Worm (Caenorhabditis elegans) whole organism, L4 larva: ENCODE results near the gene ttr-28.
"Not testable (repeated sequence)": the region's sequence is repeated elsewhere in the genome, so short reads cannot be mapped to it uniquely, and the experiment has no call there.

Experiments
- D1046.2 ChIP-seq: fragments of 200-800 bp; sonication (Bioruptor generic); IDR thresholded peaks from 2 replicates; pipeline ENCODE4 v1.3.6; 2022; ENCODE audit warnings: missing genetic modification characterization, missing compliant biosample characterization
- Y48G9A.11 ChIP-seq: fragments of 200-800 bp; sonication (Bioruptor generic); IDR thresholded peaks from 2 replicates; pipeline ENCODE4 v1.3.6; 2022; ENCODE audit warnings: missing genetic modification reagents, missing genetic modification characterization, missing compliant biosample characterization
- ZK546.5 ChIP-seq, 2 experiments: sonication (generic microtip); optimal IDR thresholded peaks; 2 replicates each; lab custom pipeline; 2017; ENCODE audit warnings: missing biosample characterization in 2 of 2, missing genetic modification characterization in 2 of 2
- aly-2 ChIP-seq: sonication (generic microtip); optimal IDR thresholded peaks from 2 replicates; lab custom pipeline; 2018; ENCODE audit warnings: missing biosample characterization, missing genetic modification characterization
- arid-1 ChIP-seq: fragments of 200-800 bp; sonication (Bioruptor generic); conservative IDR thresholded peaks from 2 replicates; pipeline ENCODE4 v1.3.6; 2022; ENCODE audit warnings: missing genetic modification reagents, missing genetic modification characterization, missing compliant biosample characterization
- ceh-44 ChIP-seq: fragments of 200-800 bp; sonication (Bioruptor generic); IDR thresholded peaks from 2 replicates; pipeline ENCODE4 v1.3.6; 2022; ENCODE audit warnings: missing genetic modification reagents, missing genetic modification characterization, missing compliant biosample characterization
- ces-1 ChIP-seq: fragments of 150-350 bp; sonication (generic microtip); optimal IDR thresholded peaks from 4 replicates; lab custom pipeline; 2014; ENCODE audit warnings: missing biosample characterization, missing genetic modification reagents, missing genetic modification characterization
- daf-19 ChIP-seq: fragments of 200-800 bp; sonication (Bioruptor generic); conservative IDR thresholded peaks from 2 replicates; pipeline ENCODE4 v1.3.6; 2022; ENCODE audit warnings: missing genetic modification characterization, missing compliant biosample characterization
- dmd-9 ChIP-seq: fragments of 200-800 bp; sonication (Bioruptor generic); IDR thresholded peaks from 2 replicates; pipeline ENCODE4 v1.3.6; 2022; ENCODE audit warnings: missing genetic modification reagents, missing genetic modification characterization, missing compliant biosample characterization
- dpl-1 ChIP-seq: fragments of 150-350 bp; optimal IDR thresholded peaks from 2 replicates; lab custom pipeline; 2014; ENCODE audit warnings: missing biosample characterization, missing genetic modification reagents, missing genetic modification characterization
- fkh-10 ChIP-seq: fragments of 150-350 bp; optimal IDR thresholded peaks from 2 replicates; lab custom pipeline; 2014; ENCODE audit warnings: missing biosample characterization, missing genetic modification reagents, missing genetic modification characterization
- fos-1 ChIP-seq: fragments of 150-350 bp; optimal IDR thresholded peaks from 2 replicates; lab custom pipeline; 2014; ENCODE audit warnings: missing biosample characterization, missing genetic modification characterization
- gei-8 ChIP-seq: fragments of 200-800 bp; sonication (Bioruptor generic); optimal IDR thresholded peaks from 2 replicates; lab custom pipeline; 2018; ENCODE audit warnings: mild to moderate bottlenecking, missing genetic modification characterization, missing compliant biosample characterization
- hif-1 ChIP-seq, 2 experiments: sonication (generic microtip); optimal IDR thresholded peaks; 2 replicates each; lab custom pipeline; 2016 to 2017; ENCODE audit warnings: missing compliant biosample characterization in 2 of 2, missing genetic modification characterization in 2 of 2, missing genetic modification reagents in 2 of 2, missing genotype in 2 of 2, mild to moderate bottlenecking in 1 of 2
- jun-1 ChIP-seq: fragments of 150-350 bp; optimal IDR thresholded peaks from 2 replicates; lab custom pipeline; 2014; ENCODE audit warnings: missing biosample characterization, missing genetic modification reagents, missing genetic modification characterization
- lin-15B ChIP-seq: fragments of 150-350 bp; sonication (generic microtip); optimal IDR thresholded peaks from 3 replicates; lab custom pipeline; 2014; ENCODE audit warnings: missing biosample characterization, missing genetic modification characterization
- nhr-111 ChIP-seq: fragments of 200-800 bp; sonication (Bioruptor generic); optimal IDR thresholded peaks from 2 replicates; lab custom pipeline; 2018; ENCODE audit warnings: mild to moderate bottlenecking, missing genetic modification characterization, missing compliant biosample characterization
- nhr-41 ChIP-seq: fragments of 200-800 bp; sonication (Bioruptor generic); IDR thresholded peaks from 2 replicates; pipeline ENCODE4 v1.3.6; 2022; ENCODE audit warnings: missing genetic modification reagents, missing genetic modification characterization, missing compliant biosample characterization
- nhr-6 ChIP-seq: fragments of 150-350 bp; optimal IDR thresholded peaks from 2 replicates; lab custom pipeline; 2014; ENCODE audit warnings: missing biosample characterization, missing genetic modification characterization
- nhr-76 ChIP-seq: fragments of 150-350 bp; optimal IDR thresholded peaks from 2 replicates; lab custom pipeline; 2014; ENCODE audit warnings: missing biosample characterization, missing genetic modification characterization
- nhr-77 ChIP-seq: fragments of 150-350 bp; optimal IDR thresholded peaks from 2 replicates; lab custom pipeline; 2014; ENCODE audit warnings: missing biosample characterization, missing genetic modification characterization
- pha-4 ChIP-seq, 2 experiments: fragments of 150-350 bp in 1 of 2; fragments of 200-800 bp in 1 of 2; sonication (Bioruptor generic) in 1 of 2; IDR thresholded peaks in 1 of 2; optimal IDR thresholded peaks in 1 of 2; 2 replicates each; pipeline versions ENCODE4 v1.3.6 to Lab custom; 2014 to 2022; ENCODE audit warnings: missing genetic modification characterization in 2 of 2, missing genetic modification reagents in 2 of 2, missing biosample characterization in 1 of 2, missing compliant biosample characterization in 1 of 2
- pqm-1 ChIP-seq: sonication (generic microtip); optimal IDR thresholded peaks from 2 replicates; lab custom pipeline; 2017; ENCODE audit warnings: missing biosample characterization, missing genetic modification characterization
- rbr-2 ChIP-seq: sonication (generic microtip); optimal IDR thresholded peaks from 2 replicates; lab custom pipeline; 2016; ENCODE audit warnings: missing genotype, missing genetic modification characterization, missing compliant biosample characterization
- saeg-2 ChIP-seq: fragments of 200-800 bp; sonication (Bioruptor generic); IDR thresholded peaks from 2 replicates; pipeline ENCODE4 v1.3.6; 2022; ENCODE audit warnings: missing genetic modification reagents, missing genetic modification characterization, missing compliant biosample characterization
- sdz-12 ChIP-seq: fragments of 200-800 bp; sonication (Bioruptor generic); optimal IDR thresholded peaks from 2 replicates; lab custom pipeline; 2018; ENCODE audit warnings: mild to moderate bottlenecking, missing genetic modification characterization, missing compliant biosample characterization
- unc-130 ChIP-seq: sonication (generic microtip); optimal IDR thresholded peaks from 2 replicates; lab custom pipeline; 2016; ENCODE audit warnings: missing genetic modification reagents, missing genetic modification characterization, missing compliant biosample characterization
- unc-39 ChIP-seq: sonication (generic microtip); optimal IDR thresholded peaks from 2 replicates; lab custom pipeline; 2017; ENCODE audit warnings: missing biosample characterization, missing genetic modification characterization
- unc-62 ChIP-seq, 3 experiments: fragments of 150-350 bp in 1 of 3; sonication (generic microtip); optimal IDR thresholded peaks in 2 of 3; peaks in 1 of 3; 1 replicate in 1 of 3; 2 replicates in 2 of 3; lab custom pipeline; 2014 to 2017; ENCODE audit warnings: missing biosample characterization in 3 of 3, missing genetic modification characterization in 3 of 3, missing genetic modification reagents in 3 of 3, missing genotype in 1 of 3
- zfp-2 ChIP-seq: sonication (generic microtip); optimal IDR thresholded peaks from 2 replicates; lab custom pipeline; 2016; ENCODE audit warnings: mild to moderate bottlenecking, missing genetic modification characterization, missing compliant biosample characterization

The ttr-28 gene

DNA sequence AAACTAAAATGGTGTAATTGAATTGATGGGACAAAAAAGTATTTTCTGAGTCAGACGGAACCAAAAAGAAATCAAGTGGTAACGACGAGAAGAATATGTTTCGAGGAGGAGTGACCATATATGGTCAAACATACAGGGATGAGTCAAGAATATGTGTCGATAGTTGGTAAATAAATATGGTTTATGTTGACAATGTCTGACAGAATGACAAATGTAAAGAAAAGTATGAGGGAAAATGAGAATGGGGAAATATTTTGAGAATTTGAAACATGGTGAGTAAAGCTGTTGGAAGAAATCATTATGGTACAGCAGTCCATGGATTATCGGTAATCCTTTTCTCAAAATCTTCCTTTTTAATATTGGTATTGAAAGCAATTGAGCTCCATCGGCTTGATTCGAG is 37.0 kb downstream of the ttr-28 start, which contains the start of gene nspg-1:
TSS of gene nspg-1 (minus strand) at position 101 of the 400 bp plus-strand sequence.
- TF ChIP-seq ceh-44 (no peak), nhr-6 (tag; lab: Kevin White, UChicago) (peak; percentile 27)

DNA sequence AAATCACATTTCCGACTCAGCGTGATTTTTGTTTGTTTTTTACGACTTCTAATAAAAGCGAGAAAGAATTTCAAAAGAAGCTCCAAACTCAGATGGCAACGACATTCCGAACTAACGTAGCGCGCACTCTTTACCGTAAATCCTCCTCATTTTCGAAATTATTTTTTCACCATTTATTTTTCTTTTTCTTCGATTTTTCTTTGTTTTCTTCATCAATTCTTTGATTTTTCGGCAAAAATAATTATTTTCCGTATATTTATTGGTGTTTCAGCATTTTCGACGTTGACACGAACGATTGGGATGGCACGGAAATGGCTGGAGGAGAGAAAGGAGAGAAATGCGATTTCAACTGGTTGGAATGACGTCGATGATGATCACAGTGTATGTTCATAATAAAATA is 39.4 kb downstream of the ttr-28 start, which contains the start of gene T07F10.5:
TSS of gene T07F10.5 (plus strand) at position 301 of the 400 bp plus-strand sequence.
- not testable (repeated sequence) for TF ChIP-seq aly-2 (tag; lab: Kevin White, UChicago); fos-1 (tag; lab: Kevin White, UChicago); dmd-9 (GFP tag; lab: Robert Waterston, UW)
- TF ChIP-seq, all 104 proteins: peak for 0; not testable (repeated sequence) for 104

DNA sequence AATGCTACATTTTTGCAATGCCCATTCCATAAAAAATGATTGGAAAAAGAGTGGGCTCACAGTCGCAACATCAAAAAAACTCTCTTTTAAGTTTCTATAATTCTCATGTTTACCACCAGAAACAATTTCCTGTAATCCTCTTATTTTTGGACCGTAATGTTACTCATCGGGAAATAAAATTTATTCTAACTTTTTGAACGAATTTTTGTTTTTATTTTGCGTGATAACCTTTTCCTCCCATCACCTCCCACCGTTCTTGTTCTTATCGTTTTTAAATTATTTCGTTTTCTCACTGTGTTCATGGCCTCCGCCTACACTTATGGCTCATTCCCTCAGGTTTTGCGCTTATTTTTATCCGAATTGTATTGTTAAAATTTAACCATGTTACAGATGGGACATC is 45.8 kb downstream of the ttr-28 start, which contains the start of gene anp-1:
TSS of gene anp-1 (plus strand) at position 301 of the 400 bp plus-strand sequence.
- no peak for TF ChIP-seq nhr-111
- no peak for TF ChIP-seq unc-39 (tag; lab: Kevin White, UChicago)
- TF ChIP-seq ceh-44, result no peak
- TF ChIP-seq jun-1 (tag; lab: Kevin White, UChicago), result no peak
- TF ChIP-seq Y48G9A.11 (GFP tag; lab: Robert Waterston, UW), result no peak
- no peak for TF ChIP-seq pha-4 (GFP tag; IDR thresholded peaks at IDR 0.05; lab: Robert Waterston, UW)
- no peak for TF ChIP-seq pha-4 (tag; optimal IDR thresholded peaks at IDR 0.05; lab: Kevin White, UChicago)
- TF ChIP-seq aly-2 (tag; lab: Kevin White, UChicago), result no peak
- no peak for TF ChIP-seq hif-1 (tag; optimal IDR thresholded peaks at IDR 0.05; lab: Kevin White, UChicago)
- no peak for TF ChIP-seq D1046.2 (GFP tag; lab: Robert Waterston, UW)
- TF ChIP-seq gei-8 (GFP tag; lab: Kevin White, UChicago), result no peak
- no peak for TF ChIP-seq ces-1 (GFP tag; lab: Kevin White, UChicago)
- no peak for TF ChIP-seq rbr-2
- no peak for TF ChIP-seq zfp-2

DNA sequence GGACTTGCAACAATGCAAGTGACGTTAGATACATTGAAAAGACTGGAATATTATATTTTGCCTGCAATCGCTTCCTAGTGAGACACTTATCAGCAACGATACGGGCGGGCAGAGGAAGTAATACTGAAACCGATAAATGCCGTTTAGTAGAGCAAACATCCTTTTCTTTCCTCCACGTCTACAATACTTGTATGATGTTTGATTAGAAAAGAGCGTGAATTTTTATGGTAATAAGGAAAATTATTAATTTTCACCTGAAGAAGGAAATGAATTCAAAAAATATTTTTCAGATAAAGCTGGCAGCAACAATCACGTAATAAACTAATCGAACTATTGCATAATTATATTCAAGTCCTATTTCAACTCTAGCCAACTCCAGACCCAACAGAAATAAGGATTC is 50.2 kb downstream of the ttr-28 start, which contains the start of gene C44H9.7:
TSS of gene C44H9.7 (minus strand) at position 101 of the 400 bp plus-strand sequence.
- TF ChIP-seq hif-1 (tag; optimal IDR thresholded peaks at IDR 0.05; lab: Kevin White, UChicago), result no peak
- TF ChIP-seq nhr-76 (tag; lab: Kevin White, UChicago), result no peak
- no peak for TF ChIP-seq fkh-10 (GFP tag; lab: Kevin White, UChicago)
- no peak for TF ChIP-seq ZK546.5 (tag; optimal IDR thresholded peaks at IDR 0.05; lab: Kevin White, UChicago)
- TF ChIP-seq dpl-1, result no peak
- no peak for TF ChIP-seq zfp-2
- no peak for TF ChIP-seq nhr-41 (GFP tag; lab: Robert Waterston, UW)
- no peak for TF ChIP-seq nhr-111
- TF ChIP-seq lin-15B (tag; lab: Kevin White, UChicago), result no peak
- TF ChIP-seq unc-62 (GFP tag; optimal IDR thresholded peaks at IDR 0.05 in 1 of 2; lab: Kevin White, UChicago), result no peak
- no peak for TF ChIP-seq unc-62 (tag; optimal IDR thresholded peaks at IDR 0.05; lab: Kevin White, UChicago)
- no peak for TF ChIP-seq saeg-2
- TF ChIP-seq daf-19, result no peak
- TF ChIP-seq nhr-77 (tag; lab: Kevin White, UChicago), result no peak
- no peak for TF ChIP-seq sdz-12
- no peak for TF ChIP-seq pqm-1 (tag; lab: Kevin White, UChicago)
- no peak for TF ChIP-seq unc-130
- TF ChIP-seq arid-1, result no peak
